Fruit fly (Drosophila melanogaster): ENCODE measurements around the gene Osi24.

DNA sequence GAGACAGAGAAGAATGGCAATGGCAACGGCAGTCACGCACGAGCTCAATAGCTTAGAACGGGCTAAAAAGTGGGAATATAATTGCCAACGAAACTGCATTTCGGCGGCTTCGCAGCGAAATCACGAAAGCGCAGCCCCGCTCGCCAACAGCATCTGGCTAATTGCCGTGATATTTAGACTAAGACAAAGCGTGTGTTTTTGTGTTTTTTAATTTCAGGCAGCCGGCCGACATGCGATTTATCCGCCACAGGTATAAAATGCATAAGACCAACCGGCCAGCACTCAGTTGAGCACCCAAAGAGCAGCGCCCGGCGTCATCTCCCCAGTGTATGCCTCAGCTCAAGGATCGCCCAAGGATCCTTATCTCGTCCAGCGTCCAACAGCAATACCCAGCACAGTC is 56.3 kb downstream of the Osi24 start, which contains the start of gene Osi8:
- no peak for TF ChIP-seq lola (GFP tag; optimal IDR thresholded peaks at IDR 0.05)
- TF ChIP-seq Med (GFP tag): no peak
- TF ChIP-seq CG5953 (GFP tag; IDR thresholded peaks at IDR 0.05): no peak
